Fruit fly (Drosophila melanogaster) whole organism, prepupa: ENCODE results near the gene CG15880.

ENCODE experiments used
- CG10631 ChIP-seq: fragments of 200-800 bp; sonication (Bioruptor generic); optimal IDR thresholded peaks from 2 replicates; lab custom pipeline; 2016; ENCODE audit warnings: missing biosample characterization, missing genetic modification characterization
- CG10669 ChIP-seq: fragments of 200-800 bp; sonication (Bioruptor generic); optimal IDR thresholded peaks from 3 replicates; lab custom pipeline; 2018; ENCODE audit warnings: missing biosample characterization, mild to moderate bottlenecking, missing genetic modification characterization, moderate library complexity
- CG11294 ChIP-seq: fragments of 200-800 bp; sonication (Bioruptor generic); IDR thresholded peaks from 2 replicates; pipeline ENCODE4 v1.3.6; 2022; ENCODE audit warnings: missing biosample characterization, missing genetic modification characterization
- CG11762 ChIP-seq: fragments of 200-800 bp; sonication (Bioruptor generic); optimal IDR thresholded peaks from 3 replicates; lab custom pipeline; 2016; ENCODE audit warnings: missing biosample characterization, missing genetic modification characterization; ENCODE audit not compliant: insufficient read depth
- CG11902 ChIP-seq: fragments of 200-800 bp; sonication (Bioruptor generic); optimal IDR thresholded peaks from 3 replicates; lab custom pipeline; 2016; ENCODE audit warnings: missing biosample characterization, missing genetic modification characterization
- CG15336 ChIP-seq: fragments of 200-800 bp; sonication (Bioruptor generic); IDR thresholded peaks from 2 replicates; pipeline ENCODE4 v1.3.6; 2022; ENCODE audit warnings: missing biosample characterization, missing genetic modification characterization
- CG1621 ChIP-seq: fragments of 200-800 bp; sonication (Bioruptor generic); optimal IDR thresholded peaks from 3 replicates; lab custom pipeline; 2018; ENCODE audit warnings: missing biosample characterization, mild to moderate bottlenecking, missing genetic modification characterization
- CG16779 ChIP-seq: fragments of 200-800 bp; sonication (Bioruptor generic); optimal IDR thresholded peaks from 3 replicates; lab custom pipeline; 2017; ENCODE audit warnings: missing biosample characterization, mild to moderate bottlenecking, missing genetic modification characterization
- CG32006 ChIP-seq: fragments of 200-800 bp; sonication (Bioruptor generic); optimal IDR thresholded peaks from 3 replicates; lab custom pipeline; 2017; ENCODE audit warnings: missing biosample characterization, mild to moderate bottlenecking, missing genetic modification characterization
- CG34406 ChIP-seq: fragments of 200-800 bp; sonication (Bioruptor generic); optimal IDR thresholded peaks from 3 replicates; lab custom pipeline; 2016; ENCODE audit warnings: missing biosample characterization, missing genetic modification characterization
- CG3919 ChIP-seq: fragments of 200-800 bp; sonication (Bioruptor generic); optimal IDR thresholded peaks from 3 replicates; lab custom pipeline; 2016; ENCODE audit warnings: missing biosample characterization, missing genetic modification characterization
- CG4318 ChIP-seq: fragments of 200-800 bp; sonication (Bioruptor generic); optimal IDR thresholded peaks from 3 replicates; lab custom pipeline; 2017; ENCODE audit warnings: missing biosample characterization, mild to moderate bottlenecking, missing genetic modification characterization
- CG6792 ChIP-seq: fragments of 200-800 bp; sonication (Bioruptor generic); optimal IDR thresholded peaks from 3 replicates; lab custom pipeline; 2016; ENCODE audit warnings: missing biosample characterization, missing genetic modification characterization
- CG6808 ChIP-seq: fragments of 200-800 bp; sonication (Bioruptor generic); optimal IDR thresholded peaks from 3 replicates; lab custom pipeline; 2017; ENCODE audit warnings: missing biosample characterization, missing genetic modification characterization, mild to moderate bottlenecking, moderate library complexity, missing genetic modification reagents
- CG8632 ChIP-seq: fragments of 200-800 bp; sonication (Bioruptor generic); optimal IDR thresholded peaks from 3 replicates; lab custom pipeline; 2016; ENCODE audit warnings: missing biosample characterization, missing genetic modification characterization
- CG9139 ChIP-seq: fragments of 200-800 bp; sonication (Bioruptor generic); optimal IDR thresholded peaks from 3 replicates; lab custom pipeline; 2017; ENCODE audit warnings: missing biosample characterization, mild to moderate bottlenecking, missing genetic modification characterization
- Eip75B ChIP-seq: fragments of 200-800 bp; sonication (Bioruptor generic); optimal IDR thresholded peaks from 3 replicates; lab custom pipeline; 2016; ENCODE audit warnings: missing biosample characterization, missing genetic modification characterization
- Eip78C ChIP-seq: fragments of 200-800 bp; sonication (Bioruptor generic); peaks from one replicate; lab custom pipeline; 2016; ENCODE audit warnings: missing biosample characterization, missing genetic modification characterization
- Eip93F ChIP-seq: fragments of 200-800 bp; sonication (Bioruptor generic); optimal IDR thresholded peaks from 2 replicates; lab custom pipeline; 2016; ENCODE audit warnings: missing biosample characterization, mild to moderate bottlenecking, missing genetic modification characterization
- Ets21C ChIP-seq: fragments of 200-800 bp; sonication (Bioruptor generic); optimal IDR thresholded peaks from 3 replicates; lab custom pipeline; 2016; ENCODE audit warnings: missing biosample characterization, missing genetic modification characterization
- Ets96B ChIP-seq: fragments of 200-800 bp; optimal IDR thresholded peaks from 2 replicates; lab custom pipeline; 2019; ENCODE audit warnings: missing biosample characterization, mild to moderate bottlenecking, missing genetic modification characterization, moderate library complexity
- Gug ChIP-seq: fragments of 200-800 bp; sonication (Bioruptor generic); IDR thresholded peaks from 2 replicates; pipeline ENCODE4 v1.3.6; 2022; ENCODE audit warnings: missing biosample characterization, missing genetic modification characterization
- Hr38 ChIP-seq: sonication (Bioruptor generic); optimal IDR thresholded peaks from 2 replicates; lab custom pipeline; 2016; ENCODE audit warnings: missing biosample characterization, missing genetic modification characterization
- Hr4 ChIP-seq: fragments of 200-800 bp; sonication (Bioruptor generic); optimal IDR thresholded peaks from 3 replicates; lab custom pipeline; 2016; ENCODE audit warnings: missing biosample characterization, missing genetic modification characterization
- Lpt ChIP-seq: fragments of 200-800 bp; sonication (Bioruptor generic); optimal IDR thresholded peaks from 3 replicates; lab custom pipeline; 2016; ENCODE audit warnings: missing biosample characterization, missing genetic modification characterization
- Met ChIP-seq: fragments of 200-800 bp; sonication (Bioruptor generic); optimal IDR thresholded peaks from 3 replicates; lab custom pipeline; 2016; ENCODE audit warnings: missing biosample characterization, missing genetic modification characterization
- OdsH ChIP-seq: fragments of 200-800 bp; sonication (Bioruptor generic); optimal IDR thresholded peaks from 3 replicates; lab custom pipeline; 2016; ENCODE audit warnings: missing biosample characterization, missing genetic modification characterization
- Smox ChIP-seq: fragments of 200-800 bp; sonication (Bioruptor generic); optimal IDR thresholded peaks from 3 replicates; lab custom pipeline; 2016; ENCODE audit warnings: missing biosample characterization, missing genetic modification characterization
- Sox14 ChIP-seq: fragments of 200-800 bp; sonication (Bioruptor generic); optimal IDR thresholded peaks from 3 replicates; lab custom pipeline; 2016; ENCODE audit warnings: missing biosample characterization, missing genetic modification characterization
- Sox15 ChIP-seq: fragments of 200-800 bp; sonication (Bioruptor generic); optimal IDR thresholded peaks from 3 replicates; lab custom pipeline; 2016; ENCODE audit warnings: missing biosample characterization, missing genetic modification characterization
- dac ChIP-seq: fragments of 200-800 bp; sonication (Bioruptor generic); optimal IDR thresholded peaks from 2 replicates; lab custom pipeline; 2017; ENCODE audit warnings: missing biosample characterization, mild to moderate bottlenecking, missing genetic modification characterization
- dsx ChIP-seq: fragments of 200-800 bp; optimal IDR thresholded peaks from 3 replicates; lab custom pipeline; 2019; ENCODE audit warnings: missing biosample characterization, mild to moderate bottlenecking, missing genetic modification characterization, moderate library complexity; ENCODE audit not compliant: poor library complexity, severe bottlenecking
- fd59A ChIP-seq: fragments of 200-800 bp; sonication (Bioruptor generic); optimal IDR thresholded peaks from 2 replicates; lab custom pipeline; 2017; ENCODE audit warnings: missing biosample characterization, mild to moderate bottlenecking, missing genetic modification characterization, missing genetic modification reagents
- fd85E ChIP-seq: fragments of 200-800 bp; sonication (Bioruptor generic); optimal IDR thresholded peaks from 3 replicates; lab custom pipeline; 2016; ENCODE audit warnings: missing biosample characterization, missing genetic modification characterization
- fkh ChIP-seq: fragments of 200-800 bp; sonication (Bioruptor generic); optimal IDR thresholded peaks from 3 replicates; lab custom pipeline; 2017; ENCODE audit warnings: missing biosample characterization, mild to moderate bottlenecking, missing genetic modification characterization, moderate library complexity
- net ChIP-seq: fragments of 200-800 bp; sonication (Bioruptor generic); optimal IDR thresholded peaks from 3 replicates; lab custom pipeline; 2016; ENCODE audit warnings: missing biosample characterization, missing genetic modification characterization
- pdm3 ChIP-seq: fragments of 200-800 bp; sonication (Bioruptor generic); optimal IDR thresholded peaks from 3 replicates; lab custom pipeline; 2016; ENCODE audit warnings: missing biosample characterization, missing genetic modification characterization
- salr ChIP-seq, 2 experiments: fragments of 200-800 bp; sonication (Bioruptor generic); optimal IDR thresholded peaks; 3 replicates each; lab custom pipeline; 2016 to 2018; ENCODE audit warnings: missing biosample characterization in 2 of 2, missing genetic modification characterization in 2 of 2, mild to moderate bottlenecking in 1 of 2
- spab ChIP-seq: fragments of 200-800 bp; sonication (Bioruptor generic); optimal IDR thresholded peaks from 2 replicates; lab custom pipeline; 2017; ENCODE audit warnings: missing biosample characterization, mild to moderate bottlenecking, missing genetic modification characterization, missing genetic modification reagents
- svp ChIP-seq: fragments of 200-800 bp; sonication (Bioruptor generic); peaks from one replicate; lab custom pipeline; 2016; ENCODE audit warnings: missing biosample characterization, missing genetic modification characterization
- topi ChIP-seq: fragments of 200-800 bp; sonication (Bioruptor generic); optimal IDR thresholded peaks from 3 replicates; lab custom pipeline; 2016; ENCODE audit warnings: missing biosample characterization, missing genetic modification characterization
- vri ChIP-seq: fragments of 200-800 bp; sonication (Bioruptor generic); optimal IDR thresholded peaks from 3 replicates; lab custom pipeline; 2016; ENCODE audit warnings: missing biosample characterization, mild to moderate bottlenecking, missing genetic modification characterization

Gene CG15880

DNA sequence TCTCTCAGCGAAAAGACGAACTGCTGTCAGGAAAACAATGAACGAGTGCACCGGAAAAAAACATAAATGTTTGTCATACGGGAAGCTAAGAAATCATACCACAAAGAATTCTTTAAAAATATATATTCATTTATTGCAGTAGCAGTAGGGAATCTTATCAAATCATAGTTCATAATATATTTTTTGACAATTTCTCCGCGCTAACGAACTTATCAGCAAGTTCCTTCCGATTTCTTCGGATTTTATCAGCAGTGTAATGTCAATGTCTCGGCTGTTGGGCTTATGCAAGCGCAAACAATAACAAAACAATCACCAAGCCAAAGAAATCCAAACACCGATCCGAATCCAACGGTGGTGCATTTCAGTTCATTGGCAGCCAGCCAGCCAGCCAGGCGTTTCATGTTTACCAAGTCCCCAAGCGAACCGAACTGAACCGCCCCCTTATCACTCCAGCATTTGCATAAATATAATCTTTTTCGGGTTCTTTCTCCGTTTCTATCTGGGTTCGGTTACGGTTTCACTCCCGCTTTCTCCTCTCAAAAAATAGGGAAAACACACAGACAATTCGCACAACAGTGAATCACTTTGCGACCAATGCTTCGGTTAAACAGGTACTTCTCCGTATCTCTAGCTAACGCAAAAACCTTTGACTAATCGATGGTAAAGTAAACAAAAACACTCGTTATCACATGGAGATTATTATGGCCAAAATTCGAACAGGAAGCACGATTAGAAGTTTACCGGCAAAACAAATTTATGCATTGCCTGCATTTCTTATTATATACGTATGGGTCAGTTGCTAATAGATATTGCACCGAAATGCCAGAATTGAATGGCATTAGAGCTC lies 10.0 kb upstream of the CG15880 start (continued):
- TF ChIP-seq vri (GFP tag; lab: Kevin White, UChicago) (peak; percentile 93), Eip75B (GFP tag; lab: Kevin White, UChicago) (no peak), spab (GFP tag; lab: Kevin White, UChicago) (no peak), fd59A (GFP tag; lab: Kevin White, UChicago) (no peak), Ets21C (peak; percentile 24), OdsH (GFP tag; lab: Kevin White, UChicago) (no peak), fd85E (GFP tag; lab: Kevin White, UChicago) (no peak), CG4318 (GFP tag; lab: Kevin White, UChicago) (no peak), CG3919 (GFP tag; lab: Kevin White, UChicago) (no peak), topi (GFP tag; lab: Kevin White, UChicago) (no peak), CG9139 (GFP tag; lab: Kevin White, UChicago) (no peak), CG15336 (GFP tag; lab: Robert Waterston, UW) (peak; percentile 60)

DNA sequence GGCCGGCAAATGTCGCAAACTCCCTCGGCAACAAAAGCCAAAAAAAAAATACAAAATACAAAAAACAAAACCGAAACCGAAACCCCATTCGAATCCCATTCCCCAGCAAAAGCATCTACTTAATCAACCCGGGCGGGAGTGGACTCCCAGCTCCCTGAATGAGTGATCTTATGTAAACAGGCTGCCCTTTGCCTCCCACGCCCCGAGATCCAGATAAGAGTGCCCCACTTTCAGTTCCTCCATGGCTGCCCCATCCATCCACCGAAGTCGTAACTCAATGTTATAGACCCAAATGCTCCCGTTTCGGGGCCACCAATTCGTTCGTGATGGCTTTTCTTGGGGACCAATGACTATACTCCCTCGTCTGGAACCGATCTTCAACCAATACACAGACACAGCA lies 9.3 kb upstream of the CG15880 start:
- no peak for TF ChIP-seq CG16779 (tag; lab: Kevin White, UChicago)
- no peak for TF ChIP-seq Ets96B (tag; lab: Kevin White, UChicago)
- peak; percentile 92 for TF ChIP-seq svp (GFP tag; lab: Kevin White, UChicago)
- no peak for TF ChIP-seq CG10631 (GFP tag; lab: Kevin White, UChicago)
- no peak for TF ChIP-seq fd59A (GFP tag; lab: Kevin White, UChicago)

DNA sequence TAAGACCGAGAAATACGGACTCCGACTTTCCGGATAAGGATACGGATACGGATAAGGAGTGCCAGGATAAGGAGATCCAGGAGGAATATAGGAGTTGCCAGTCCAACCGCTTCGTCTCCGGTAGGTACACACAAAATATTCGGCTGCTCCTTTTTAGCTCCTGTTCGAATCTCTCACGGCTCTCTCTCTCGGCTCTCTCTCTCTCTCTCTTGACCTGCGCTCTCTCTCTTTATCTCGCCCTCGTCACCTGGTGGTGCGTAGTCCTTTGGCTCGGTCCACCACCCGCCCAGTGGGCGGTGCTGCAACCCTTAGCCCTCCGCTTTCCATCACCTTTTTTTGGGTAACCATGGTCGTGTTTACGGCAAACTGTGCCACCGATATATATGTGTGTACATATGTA lies 8.6 kb upstream of the CG15880 start:
- no peak for TF ChIP-seq dsx (GFP tag; lab: Kevin White, UChicago)
- TF ChIP-seq Hr38 = no peak
- TF ChIP-seq net (GFP tag; lab: Kevin White, UChicago) = no peak
- no peak for TF ChIP-seq CG11902 (GFP tag; lab: Kevin White, UChicago)
- TF ChIP-seq Sox15 (GFP tag; lab: Kevin White, UChicago) = no peak
- TF ChIP-seq fd59A (GFP tag; lab: Kevin White, UChicago) = no peak
- no peak for TF ChIP-seq Sox14
- no peak for TF ChIP-seq CG6808 (GFP tag; lab: Kevin White, UChicago)
- no peak for TF ChIP-seq CG11762 (GFP tag; lab: Kevin White, UChicago)
- no peak for TF ChIP-seq Gug
- no peak for TF ChIP-seq CG3919 (GFP tag; lab: Kevin White, UChicago)
- TF ChIP-seq salr (GFP tag; optimal IDR thresholded peaks at IDR 0.05; lab: Kevin White, UChicago) = no peak
- TF ChIP-seq CG10669 = no peak
- TF ChIP-seq CG6792 (GFP tag; lab: Kevin White, UChicago) = no peak
- TF ChIP-seq topi (GFP tag; lab: Kevin White, UChicago) = no peak
- TF ChIP-seq CG4318 (GFP tag; lab: Kevin White, UChicago) = no peak
- TF ChIP-seq Ets21C = no peak

DNA sequence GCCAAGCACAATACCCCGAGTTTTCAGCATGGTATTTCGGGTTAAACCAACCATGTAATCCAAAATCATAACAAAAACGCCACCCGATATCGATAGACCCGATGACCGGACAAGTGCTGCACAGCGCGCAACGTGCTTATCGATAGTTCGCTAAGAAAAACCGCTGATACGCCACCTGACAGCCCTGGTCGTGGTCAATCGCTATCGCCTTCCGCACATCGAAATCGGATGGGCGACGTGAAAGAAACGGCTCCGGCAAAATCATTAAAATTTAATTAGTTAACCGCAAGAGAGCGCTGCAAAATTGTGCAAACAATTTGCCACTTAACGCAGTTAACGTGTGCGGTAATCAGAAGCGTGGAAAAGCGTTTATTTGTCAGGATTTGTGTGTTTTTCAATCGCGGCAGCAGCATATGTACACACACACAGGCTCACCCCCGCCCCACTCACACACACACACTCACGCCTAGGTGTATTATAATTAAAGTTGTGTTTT lies 8.1 kb upstream of the CG15880 start, which contains the start of the genes CG3862 and dock:
Gene CG3862 (minus strand): TSS at position 94 of the 496 bp plus-strand sequence.
Gene dock (plus strand): TSS at position 202 of the 496 bp plus-strand sequence.
- TF ChIP-seq Eip78C (GFP tag; lab: Kevin White, UChicago) (peak; percentile 86), Eip75B (GFP tag; lab: Kevin White, UChicago) (peak; percentile 59), CG6792 (GFP tag; lab: Kevin White, UChicago) (peak; percentile 6), CG10631 (GFP tag; lab: Kevin White, UChicago) (no peak), salr (GFP tag; optimal IDR thresholded peaks at IDR 0.05; lab: Kevin White, UChicago) (no peak), Eip93F (GFP tag; lab: Kevin White, UChicago) (no peak), CG1621 (peak; percentile 26), dac (GFP tag; lab: Kevin White, UChicago) (no peak), CG32006 (GFP tag; lab: Kevin White, UChicago) (peak; percentile 21), CG8632 (GFP tag; lab: Kevin White, UChicago) (no peak), dsx (GFP tag; lab: Kevin White, UChicago) (peak; percentile 13), fkh (GFP tag; lab: Kevin White, UChicago) (peak; percentile 66), pdm3 (GFP tag; lab: Kevin White, UChicago) (peak; percentile 20), svp (GFP tag; lab: Kevin White, UChicago) (peak; percentile 60), CG11762 (GFP tag; lab: Kevin White, UChicago) (no peak), Ets21C (peak; percentile 14), vri (GFP tag; lab: Kevin White, UChicago) (peak; percentile 70), Lpt (GFP tag; lab: Kevin White, UChicago) (peak; percentile 12), CG6808 (GFP tag; lab: Kevin White, UChicago) (peak; percentile 55), Met (GFP tag; lab: Kevin White, UChicago) (no peak), Smox (no peak), fd85E (GFP tag; lab: Kevin White, UChicago) (no peak), CG11294 (GFP tag; lab: Robert Waterston, UW) (no peak), CG34406 (GFP tag; lab: Kevin White, UChicago) (no peak), Hr4 (GFP tag; lab: Kevin White, UChicago) (no peak)
